Comparison of ENCODE assay signal across 1 worm cellular context in the genomic region with DNA sequence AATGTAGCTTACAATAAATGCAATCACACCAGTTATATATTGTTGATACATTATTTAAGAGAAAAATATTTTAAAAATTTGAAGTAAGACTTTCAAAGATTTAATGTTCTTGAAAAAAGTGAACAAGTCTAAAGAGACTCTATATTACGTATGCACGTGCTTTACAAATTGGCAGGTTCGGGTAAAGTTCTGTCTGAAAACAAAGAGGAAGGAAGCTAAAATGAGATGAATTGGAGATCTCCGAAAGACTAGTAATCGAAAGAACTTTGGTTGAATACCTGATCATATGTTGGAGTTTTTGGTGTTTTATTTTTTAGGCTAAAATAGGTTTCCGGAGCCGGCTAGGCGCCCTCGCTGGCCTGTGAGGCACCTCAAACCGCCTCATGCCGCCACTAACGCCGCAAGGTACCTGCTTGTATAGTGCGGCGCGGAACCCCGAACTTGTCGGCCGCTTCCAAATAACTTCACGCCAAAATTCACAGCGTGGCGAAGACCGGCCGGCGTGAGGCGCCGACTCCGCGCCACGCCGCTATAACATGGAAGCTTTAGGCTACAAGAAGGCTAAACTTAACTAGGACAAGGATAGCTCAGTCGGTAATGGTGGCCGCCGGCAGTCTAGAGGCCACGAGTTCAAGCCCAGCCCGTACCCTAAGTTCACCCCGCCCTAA.
TF ChIP-seq lines count a peak whose summit lies in the region.

TSS of gene srx-28 (minus strand) at position 51 of the 668 bp plus-strand sequence.

TF ChIP-seq in whole organism, young adult, 124 proteins besides CTCF, POLR2A, EP300 and RAD21 (continued from another document):
- TF ChIP-seq fkh-3 (tag; optimal IDR thresholded peaks at IDR 0.05; lab: Kevin White, UChicago) (peak; percentile 14), hsf-1 (GFP tag; IDR thresholded peaks at IDR 0.05; lab: Robert Waterston, UW) (no peak), ceh-40 (GFP tag; IDR thresholded peaks at IDR 0.05; lab: Robert Waterston, UW) (no peak), Y56A3A.18 (GFP tag; IDR thresholded peaks at IDR 0.05; lab: Robert Waterston, UW) (no peak), snpc-1.1 (tag; optimal IDR thresholded peaks at IDR 0.05; lab: Kevin White, UChicago; ENCODE audit: insufficient read depth) (peak; percentile 68), B0035.1 (tag; optimal IDR thresholded peaks at IDR 0.05; lab: Kevin White, UChicago) (no peak), nhr-80 (tag; optimal IDR thresholded peaks at IDR 0.05; lab: Kevin White, UChicago) (no peak)
TF ChIP-seq in whole organism, young adult: peak in this region for 11.
